Worm (Caenorhabditis elegans) whole organism, young adult: ENCODE measurements around the gene srj-10.

ENCODE experiments used
- B0336.3 ChIP-seq: fragments of 200-800 bp; sonication (Bioruptor generic); IDR thresholded peaks from 2 replicates; pipeline ENCODE4 v1.3.6; 2022; ENCODE audit warnings: missing genetic modification characterization, missing compliant biosample characterization
- F22D6.2 ChIP-seq: sonication (generic microtip); optimal IDR thresholded peaks from 2 replicates; lab custom pipeline; 2016; ENCODE audit warnings: mild to moderate bottlenecking, missing genetic modification characterization, missing compliant biosample characterization
- cebp-2 ChIP-seq: fragments of 200-800 bp; sonication (Bioruptor generic); IDR thresholded peaks from 2 replicates; pipeline ENCODE4 v1.3.6; 2022; ENCODE audit warnings: missing genetic modification characterization, missing compliant biosample characterization
- egl-18 ChIP-seq: fragments of 200-800 bp; sonication (Bioruptor generic); IDR thresholded peaks from 2 replicates; pipeline ENCODE4 v1.3.6; 2022; ENCODE audit warnings: missing genetic modification reagents, missing genetic modification characterization, missing compliant biosample characterization
- hmg-20 ChIP-seq: fragments of 200-800 bp; sonication (Bioruptor generic); IDR thresholded peaks from 2 replicates; pipeline ENCODE4 v1.3.6; 2022; ENCODE audit warnings: missing genetic modification reagents, missing genetic modification characterization, missing compliant biosample characterization
- lin-54 ChIP-seq: fragments of 200-800 bp; sonication (Bioruptor generic); optimal IDR thresholded peaks from 2 replicates; lab custom pipeline; 2018; ENCODE audit warnings: mild to moderate bottlenecking, missing genetic modification characterization, missing compliant biosample characterization
- nfya-1 ChIP-seq: sonication (generic microtip); optimal IDR thresholded peaks from 2 replicates; lab custom pipeline; 2017; ENCODE audit warnings: antibody characterized with exemption, missing compliant biosample characterization, missing genetic modification characterization, borderline replicate concordance; ENCODE audit not compliant: insufficient read depth
- nhr-120 ChIP-seq: fragments of 200-800 bp; sonication (Bioruptor generic); IDR thresholded peaks from 2 replicates; pipeline ENCODE4 v1.3.6; 2022; ENCODE audit warnings: missing genetic modification characterization, missing compliant biosample characterization
- pha-4 ChIP-seq: fragments of 150-350 bp; sonication (generic microtip); optimal IDR thresholded peaks from 2 replicates; lab custom pipeline; 2014; ENCODE audit warnings: missing biosample characterization, missing genetic modification reagents, missing genetic modification characterization
- snpc-4 ChIP-seq, 5 experiments: fragments of 150-350 bp in 1 of 5; sonication (generic microtip) in 4 of 5; optimal IDR thresholded peaks; 2 replicates each; lab custom pipeline; 2014 to 2018; ENCODE audit warnings: missing genetic modification characterization in 5 of 5, missing biosample characterization in 3 of 5, antibody characterized with exemption in 2 of 5, mild to moderate bottlenecking in 2 of 5, missing compliant biosample characterization in 2 of 5, missing genotype in 2 of 5, moderate library complexity in 2 of 5, missing genetic modification reagents in 1 of 5
- tbp1 ChIP-seq: fragments of 200-800 bp; sonication (Bioruptor generic); optimal IDR thresholded peaks from 2 replicates; lab custom pipeline; 2018; ENCODE audit warnings: mild to moderate bottlenecking, missing genetic modification characterization, missing compliant biosample characterization
- unc-62 ChIP-seq: fragments of 150-350 bp; optimal IDR thresholded peaks from 2 replicates; lab custom pipeline; 2014; ENCODE audit warnings: missing biosample characterization, missing genetic modification reagents, missing genetic modification characterization
- ztf-28 ChIP-seq: fragments of 200-800 bp; sonication (Bioruptor generic); IDR thresholded peaks from 2 replicates; pipeline ENCODE4 v1.3.6; 2022; ENCODE audit warnings: missing genetic modification reagents, missing genetic modification characterization, missing compliant biosample characterization

DNA sequence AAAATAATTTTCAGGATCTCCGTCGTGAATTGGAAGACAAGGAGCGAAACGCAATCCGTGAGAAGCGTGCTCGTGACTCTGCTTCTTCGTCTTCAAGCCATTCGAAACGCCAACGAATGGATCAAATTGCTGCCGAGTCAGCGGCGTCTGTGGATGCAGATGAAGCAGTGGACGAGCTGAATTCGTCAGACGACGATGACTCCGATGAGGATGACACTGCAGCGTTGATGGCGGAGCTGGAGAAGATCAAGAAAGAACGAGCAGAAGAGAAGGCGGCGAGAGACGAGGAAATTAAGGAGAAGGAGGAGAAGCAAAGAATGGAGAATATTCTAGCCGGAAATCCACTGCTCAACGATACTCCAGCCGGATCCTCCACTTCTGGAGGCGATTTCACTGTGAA, 50.2 kb downstream of the srj-10 start:
- TF ChIP-seq lin-54 (GFP tag; lab: Kevin White, UChicago) = no peak
- no peak for TF ChIP-seq nhr-120
- no peak for TF ChIP-seq egl-18 (GFP tag; lab: Robert Waterston, UW)
- no peak for TF ChIP-seq unc-62 (GFP tag; lab: Kevin White, UChicago)
- no peak for TF ChIP-seq tbp1
- no peak for TF ChIP-seq hmg-20 (GFP tag; lab: Robert Waterston, UW)
- TF ChIP-seq cebp-2 (GFP tag; lab: Robert Waterston, UW) = no peak
- no peak for TF ChIP-seq B0336.3 (GFP tag; lab: Robert Waterston, UW)
- TF ChIP-seq nfya-1 (tag; lab: Kevin White, UChicago) = no peak
- no peak for TF ChIP-seq pha-4 (tag; lab: Kevin White, UChicago)
- TF ChIP-seq ztf-28 (GFP tag; lab: Robert Waterston, UW) = no peak
- no peak for TF ChIP-seq F22D6.2
- TF ChIP-seq snpc-4 (GFP tag; optimal IDR thresholded peaks at IDR 0.05; lab: Kevin White, UChicago) = no peak
- no peak for TF ChIP-seq snpc-4 (tag; optimal IDR thresholded peaks at IDR 0.05; lab: Kevin White, UChicago)
